Fruit fly (Drosophila melanogaster): ENCODE measurements around the gene ens.

- no peak for TF ChIP-seq h (optimal IDR thresholded peaks at IDR 0.05)
- no peak for TF ChIP-seq ttk (optimal IDR thresholded peaks at IDR 0.05)
- no peak for TF ChIP-seq insv (optimal IDR thresholded peaks at IDR 0.05)
These were observed 35.2 kb downstream of the ens start for dm6 chr3L:4099194-4099593.

Data from Kc167 (cell line).